Worm (Caenorhabditis elegans): Measurements from ENCODE around the gene C49C8.8.

DNA sequence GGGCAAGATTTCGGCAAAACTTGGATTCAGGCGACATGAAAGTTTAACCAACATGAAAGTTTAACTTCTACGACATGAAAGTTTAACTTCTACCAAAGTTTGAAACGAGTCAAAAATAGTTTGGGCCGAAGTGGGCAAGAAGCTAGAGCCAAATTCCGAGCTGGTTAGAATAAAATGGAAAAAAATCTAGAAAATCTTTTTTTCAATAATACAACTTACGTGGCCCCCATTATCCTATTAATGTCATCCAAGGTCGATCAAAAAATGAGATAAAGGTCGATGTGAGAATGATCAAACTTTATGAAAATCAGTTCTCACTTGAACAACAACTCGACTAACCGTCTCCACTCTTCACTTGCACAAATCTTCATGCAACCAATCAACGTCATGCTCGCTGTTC lies 25.4 kb downstream of the C49C8.8 start, which contains the start of gene F08B4.8:
- no peak for TF ChIP-seq lin-39 (tag; optimal IDR thresholded peaks at IDR 0.05)
- TF ChIP-seq ztf-4 (tag; optimal IDR thresholded peaks at IDR 0.05) = no peak
